Fruit fly (Drosophila melanogaster): ENCODE measurements around the gene CG43740.

DNA sequence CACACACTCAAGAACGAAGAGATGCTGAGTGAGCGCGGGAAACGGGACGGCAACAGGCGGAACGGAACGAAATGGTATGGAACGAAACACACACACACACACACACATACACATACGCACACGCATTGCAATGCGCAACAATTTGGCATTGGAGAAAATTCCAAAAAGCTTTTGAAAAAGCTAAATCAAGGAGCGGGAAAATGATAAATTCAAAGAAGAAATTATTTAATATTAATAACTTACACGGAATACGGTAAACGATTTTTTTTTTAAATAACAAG lies 42.8 kb upstream of the CG43740 start:
- TF ChIP-seq CG8478 (optimal IDR thresholded peaks at IDR 0.05) (no peak), CTCF (optimal IDR thresholded peaks at IDR 0.05) (no peak)
